Fruit fly (Drosophila melanogaster): Measurements from ENCODE around the gene CG17129.

The CG17129 gene

DNA sequence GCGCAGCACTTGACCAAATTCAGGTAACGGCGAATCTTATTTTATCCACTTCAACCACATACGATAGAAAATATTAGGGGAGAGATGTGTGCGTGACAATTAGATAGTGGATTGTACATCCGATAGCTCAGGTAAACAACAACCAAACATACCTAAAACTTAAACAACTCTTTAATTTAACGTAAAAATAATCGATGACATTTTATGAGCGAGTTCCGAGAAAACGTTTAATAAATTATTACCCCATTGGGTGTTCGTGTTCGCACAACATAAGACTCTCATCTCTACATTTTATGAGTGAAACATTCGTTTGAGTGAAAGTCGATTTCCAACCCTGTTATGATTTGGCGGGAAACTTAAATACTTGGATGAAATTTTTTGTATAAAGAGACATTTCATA is at the start of gene CG17129 (continued):
- peak; percentile 99 for TF ChIP-seq CG13287 (GFP tag; IDR thresholded peaks at IDR 0.05; ENCODE audit: partially characterized antibody)
- peak; percentile 60; the same call in 2 of the 3 replicates for TF ChIP-seq Dbx (GFP tag; IDR thresholded peaks at IDR 0.05)
- TF ChIP-seq B-H1 (GFP tag; IDR thresholded peaks at IDR 0.05), result peak; percentile 58; the same call in 2 of the 3 replicates
- TF ChIP-seq CG1529 (GFP tag; optimal IDR thresholded peaks at IDR 0.05), result peak; percentile 32
- TF ChIP-seq Meics (GFP tag; optimal IDR thresholded peaks at IDR 0.05), result peak; percentile 61
- TF ChIP-seq Bgb (GFP tag; IDR thresholded peaks at IDR 0.05; ENCODE audit: partially characterized antibody), result peak; percentile 95
- peak; percentile 83 for TF ChIP-seq lilli (GFP tag; optimal IDR thresholded peaks at IDR 0.05)
- TF ChIP-seq CG6689 (GFP tag; IDR thresholded peaks at IDR 0.05), result peak; percentile 84
- TF ChIP-seq yki (optimal IDR thresholded peaks at IDR 0.05), result no peak
- 0 out of 2 replicates have a peak, but pooled peaks have one; percentile 48 for TF ChIP-seq CG16779 (GFP tag; IDR thresholded peaks at IDR 0.05)
- peak; percentile 64 for TF ChIP-seq Myb (GFP tag; optimal IDR thresholded peaks at IDR 0.05)
- peak; percentile 69 for TF ChIP-seq dmrt11E (tag; optimal IDR thresholded peaks at IDR 0.05)
- TF ChIP-seq h (optimal IDR thresholded peaks at IDR 0.05), result no peak
- peak; percentile 87 for TF ChIP-seq CG14710 (tag; optimal IDR thresholded peaks at IDR 0.05)
- TF ChIP-seq CG12744 (GFP tag; optimal IDR thresholded peaks at IDR 0.05), result peak; percentile 61
- peak; percentile 75 for TF ChIP-seq fu2 (GFP tag; optimal IDR thresholded peaks at IDR 0.05)
- peak; percentile 55 for TF ChIP-seq twi (tag; optimal IDR thresholded peaks at IDR 0.05)
- peak; percentile 72 for TF ChIP-seq ranshi (GFP tag; IDR thresholded peaks at IDR 0.05)
- no peak for TF ChIP-seq exex (tag; optimal IDR thresholded peaks at IDR 0.05)
- TF ChIP-seq CG32532 (GFP tag; IDR thresholded peaks at IDR 0.05), result peak; percentile 74
- TF ChIP-seq Chrac-16 (GFP tag; optimal IDR thresholded peaks at IDR 0.05), result peak; percentile 64
- TF ChIP-seq her (GFP tag; optimal IDR thresholded peaks at IDR 0.05), result peak; percentile 75
- TF ChIP-seq CG12391 (tag; optimal IDR thresholded peaks at IDR 0.05), result peak; percentile 84
- TF ChIP-seq ab (GFP tag; optimal IDR thresholded peaks at IDR 0.05), result no peak
- peak; percentile 56 for TF ChIP-seq Hmx (GFP tag; optimal IDR thresholded peaks at IDR 0.05)
- TF ChIP-seq CG42726 (GFP tag; IDR thresholded peaks at IDR 0.05; ENCODE audit: partially characterized antibody), result peak; percentile 39; the same call in 1 of the 2 replicates
- peak; percentile 56 for TF ChIP-seq dm (GFP tag; optimal IDR thresholded peaks at IDR 0.05)
- TF ChIP-seq stc (GFP tag; IDR thresholded peaks at IDR 0.05), result peak; percentile 84
- peak; percentile 65 for TF ChIP-seq CG7556 (GFP tag; optimal IDR thresholded peaks at IDR 0.05)
- TF ChIP-seq CG14860 (GFP tag; IDR thresholded peaks at IDR 0.05; ENCODE audit: partially characterized antibody), result peak; percentile 94
- TF ChIP-seq CG4854 (GFP tag; optimal IDR thresholded peaks at IDR 0.05), result peak; percentile 74
- peak; percentile 66 for TF ChIP-seq zen (tag; optimal IDR thresholded peaks at IDR 0.05)
- TF ChIP-seq aop (GFP tag; IDR thresholded peaks at IDR 0.05), result no peak
- TF ChIP-seq Sry-β (GFP tag; optimal IDR thresholded peaks at IDR 0.05), result peak; percentile 66
- peak; percentile 6 for TF ChIP-seq HmgD (GFP tag; optimal IDR thresholded peaks at IDR 0.05)
- TF ChIP-seq croc (GFP tag; conservative IDR thresholded peaks at IDR 0.05), result peak; percentile 66
- peak; percentile 71 for TF ChIP-seq Fer3 (tag; optimal IDR thresholded peaks at IDR 0.05)
- TF ChIP-seq sna (GFP tag; IDR thresholded peaks at IDR 0.05; ENCODE audit: partially characterized antibody), result peak; percentile 100
- no peak for TF ChIP-seq tll (GFP tag; optimal IDR thresholded peaks at IDR 0.05)
- peak; percentile 78 for TF ChIP-seq CG9609 (GFP tag; optimal IDR thresholded peaks at IDR 0.05)
- no peak for TF ChIP-seq CG15479 (GFP tag; optimal IDR thresholded peaks at IDR 0.05)
- TF ChIP-seq dati (GFP tag; IDR thresholded peaks at IDR 0.05), result no peak
- peak; percentile 54 for TF ChIP-seq Asciz (GFP tag; optimal IDR thresholded peaks at IDR 0.05)
- peak; percentile 68 for TF ChIP-seq stwl (tag; optimal IDR thresholded peaks at IDR 0.05)
- peak; percentile 68 for TF ChIP-seq CG8388 (GFP tag; optimal IDR thresholded peaks at IDR 0.05)
- peak; percentile 38 for TF ChIP-seq NC2α (GFP tag; optimal IDR thresholded peaks at IDR 0.05)
- peak; percentile 63 for TF ChIP-seq NfI (GFP tag; optimal IDR thresholded peaks at IDR 0.05)
- TF ChIP-seq tin (GFP tag; optimal IDR thresholded peaks at IDR 0.05), result peak; percentile 83
- TF ChIP-seq MBD-R2 (GFP tag; IDR thresholded peaks at IDR 0.05), result peak; percentile 78
- TF ChIP-seq knrl (GFP tag; IDR thresholded peaks at IDR 0.05; ENCODE audit: partially characterized antibody), result peak; percentile 98
- TF ChIP-seq CG16815 (GFP tag; optimal IDR thresholded peaks at IDR 0.05), result peak; percentile 58
